Fruit fly (Drosophila melanogaster) whole organism, pupa: ENCODE measurements around the gene Wdr33.

ENCODE experiments used
- CG10348 ChIP-seq: fragments of 200-800 bp; sonication (Bioruptor generic); IDR thresholded peaks from 2 replicates; pipeline ENCODE4 v1.3.6; 2022; ENCODE audit warnings: missing biosample characterization, missing genetic modification characterization
- CG12605 ChIP-seq: fragments of 200-800 bp; sonication (Bioruptor generic); IDR thresholded peaks from 2 replicates; pipeline ENCODE4 v1.3.6; 2022; ENCODE audit warnings: missing biosample characterization, missing genetic modification characterization
- CG13204 ChIP-seq: fragments of 200-800 bp; sonication (Bioruptor generic); optimal IDR thresholded peaks from 2 replicates; lab custom pipeline; 2018; ENCODE audit warnings: missing biosample characterization, mild to moderate bottlenecking, missing genetic modification characterization, moderate library complexity
- CG14655 ChIP-seq: fragments of 200-800 bp; sonication (Bioruptor generic); optimal IDR thresholded peaks from 3 replicates; lab custom pipeline; 2017; ENCODE audit warnings: mild to moderate bottlenecking, missing biosample characterization, missing genetic modification reagents, missing genetic modification characterization
- CG15710 ChIP-seq: fragments of 200-800 bp; sonication (Bioruptor generic); optimal IDR thresholded peaks from 2 replicates; lab custom pipeline; 2018; ENCODE audit warnings: missing biosample characterization, mild to moderate bottlenecking, missing genetic modification characterization, moderate library complexity
- CG17806 ChIP-seq: fragments of 200-800 bp; sonication (Bioruptor generic); optimal IDR thresholded peaks from 2 replicates; lab custom pipeline; 2018; ENCODE audit warnings: missing biosample characterization, mild to moderate bottlenecking, missing genetic modification characterization, moderate library complexity
- CG32121 ChIP-seq: fragments of 200-800 bp; sonication (Bioruptor generic); IDR thresholded peaks from 2 replicates; pipeline ENCODE4 v1.3.6; 2022; ENCODE audit warnings: missing biosample characterization, missing genetic modification characterization
- CG34367 ChIP-seq: fragments of 200-800 bp; sonication (Bioruptor generic); optimal IDR thresholded peaks from 2 replicates; lab custom pipeline; 2018; ENCODE audit warnings: missing biosample characterization, mild to moderate bottlenecking, missing genetic modification characterization
- CG4496 ChIP-seq: fragments of 200-800 bp; sonication (Bioruptor generic); IDR thresholded peaks from 3 replicates; pipeline ENCODE4 v1.3.6; 2022; ENCODE audit warnings: missing biosample characterization, missing genetic modification characterization
- CG8159 ChIP-seq: fragments of 200-800 bp; sonication (Bioruptor generic); optimal IDR thresholded peaks from 3 replicates; lab custom pipeline; 2018; ENCODE audit warnings: missing biosample characterization, mild to moderate bottlenecking, missing genetic modification characterization, moderate library complexity
- CG8301 ChIP-seq: fragments of 200-800 bp; sonication (Bioruptor generic); optimal IDR thresholded peaks from 2 replicates; lab custom pipeline; 2018; ENCODE audit warnings: missing biosample characterization, mild to moderate bottlenecking, missing genetic modification characterization
- CG9948 ChIP-seq: fragments of 200-800 bp; sonication (Bioruptor generic); optimal IDR thresholded peaks from 2 replicates; lab custom pipeline; 2018; ENCODE audit warnings: missing biosample characterization, mild to moderate bottlenecking, missing genetic modification characterization, moderate library complexity
- D1 ChIP-seq: fragments of 200-800 bp; sonication (Bioruptor generic); optimal IDR thresholded peaks from 2 replicates; lab custom pipeline; 2018; ENCODE audit warnings: missing biosample characterization, mild to moderate bottlenecking, missing genetic modification characterization, moderate library complexity
- EcR ChIP-seq: fragments of 200-800 bp; sonication (Bioruptor generic); optimal IDR thresholded peaks from 3 replicates; lab custom pipeline; 2019; ENCODE audit warnings: missing biosample characterization, missing genetic modification characterization, mild to moderate bottlenecking, moderate library complexity, missing genetic modification reagents
- Ets98B ChIP-seq: fragments of 200-800 bp; sonication (Bioruptor generic); IDR thresholded peaks from 2 replicates; pipeline ENCODE4 v1.3.6; 2022; ENCODE audit warnings: missing biosample characterization, missing genetic modification characterization
- Pif1A ChIP-seq: fragments of 200-800 bp; sonication (Bioruptor generic); optimal IDR thresholded peaks from 3 replicates; lab custom pipeline; 2016; ENCODE audit warnings: missing biosample characterization, missing genetic modification characterization
- Pif1B ChIP-seq: fragments of 200-800 bp; sonication (Bioruptor generic); optimal IDR thresholded peaks from 3 replicates; lab custom pipeline; 2016; ENCODE audit warnings: missing biosample characterization, missing genetic modification characterization
- Snoo ChIP-seq: fragments of 200-800 bp; sonication (Bioruptor generic); optimal IDR thresholded peaks from 3 replicates; lab custom pipeline; 2017; ENCODE audit warnings: missing biosample characterization, mild to moderate bottlenecking, missing genetic modification characterization, inconsistent platforms
- fd96Ca ChIP-seq: fragments of 200-800 bp; sonication (Bioruptor generic); IDR thresholded peaks from 3 replicates; pipeline ENCODE4 v1.3.6; 2022; ENCODE audit warnings: missing biosample characterization, missing genetic modification characterization
- gl ChIP-seq: fragments of 200-800 bp; sonication (Bioruptor generic); optimal IDR thresholded peaks from 2 replicates; lab custom pipeline; 2018; ENCODE audit warnings: missing biosample characterization, mild to moderate bottlenecking, missing genetic modification characterization
- rn ChIP-seq: fragments of 200-800 bp; sonication (Bioruptor generic); IDR thresholded peaks from 2 replicates; pipeline ENCODE4 v1.3.6; 2022; ENCODE audit warnings: missing biosample characterization, missing genetic modification characterization

Wdr33 gene

dm6 chr3R:5668928-5669739 lies 8.7 kb downstream of the Wdr33 start, which contains the start of the genes Xe7 and Atg17:
Gene Xe7 (minus strand): TSS chr3R:5669334.
Gene Atg17 (plus strand): TSS chr3R:5669713.
- peak; percentile 90 for TF ChIP-seq CG4496 (GFP tag; lab: Robert Waterston, UW)
- TF ChIP-seq gl (tag; lab: Kevin White, UChicago), result peak; percentile 39
- TF ChIP-seq CG15710 (tag; lab: Kevin White, UChicago), result peak; percentile 92
- TF ChIP-seq rn, result peak; percentile 83
- peak; percentile 85 for TF ChIP-seq Ets98B
- TF ChIP-seq CG9948 (tag; lab: Kevin White, UChicago), result peak; percentile 89
- peak; percentile 93 for TF ChIP-seq fd96Ca (GFP tag; lab: Robert Waterston, UW)
- TF ChIP-seq CG13204 (GFP tag; lab: Kevin White, UChicago), result no peak
- TF ChIP-seq CG34367 (tag; lab: Kevin White, UChicago), result peak; percentile 80
- peak; percentile 86 for TF ChIP-seq CG17806 (tag; lab: Kevin White, UChicago)
- no peak for TF ChIP-seq D1 (tag; lab: Kevin White, UChicago)
- TF ChIP-seq EcR, result no peak
- peak; percentile 83 for TF ChIP-seq Pif1B (GFP tag; lab: Kevin White, UChicago)
- TF ChIP-seq Pif1A, result peak; percentile 87
- TF ChIP-seq Snoo, result peak; percentile 89
- no peak for TF ChIP-seq CG14655
- peak; percentile 79; the same call in 1 of the 2 replicates for TF ChIP-seq CG10348 (GFP tag; lab: Robert Waterston, UW)
- peak; percentile 86 for TF ChIP-seq CG8301
- peak; percentile 88 for TF ChIP-seq CG8159
- TF ChIP-seq CG12605 (GFP tag; lab: Robert Waterston, UW), result peak; percentile 60
- peak; percentile 88 for TF ChIP-seq CG32121
- TF ChIP-seq, all 21 proteins: peak for 17

- TF ChIP-seq CG13204 (GFP tag; lab: Kevin White, UChicago), result no peak
- TF ChIP-seq gl (tag; lab: Kevin White, UChicago), result no peak
- no peak for TF ChIP-seq Pif1A
- TF ChIP-seq CG4496 (GFP tag; lab: Robert Waterston, UW), result no peak
- TF ChIP-seq CG17806 (tag; lab: Kevin White, UChicago), result no peak
- no peak for TF ChIP-seq CG8159
- TF ChIP-seq CG12605 (GFP tag; lab: Robert Waterston, UW), result no peak
- TF ChIP-seq rn, result no peak
Measured at dm6 chr3R:5669740-5670659, 9.6 kb downstream of the Wdr33 start.

DNA sequence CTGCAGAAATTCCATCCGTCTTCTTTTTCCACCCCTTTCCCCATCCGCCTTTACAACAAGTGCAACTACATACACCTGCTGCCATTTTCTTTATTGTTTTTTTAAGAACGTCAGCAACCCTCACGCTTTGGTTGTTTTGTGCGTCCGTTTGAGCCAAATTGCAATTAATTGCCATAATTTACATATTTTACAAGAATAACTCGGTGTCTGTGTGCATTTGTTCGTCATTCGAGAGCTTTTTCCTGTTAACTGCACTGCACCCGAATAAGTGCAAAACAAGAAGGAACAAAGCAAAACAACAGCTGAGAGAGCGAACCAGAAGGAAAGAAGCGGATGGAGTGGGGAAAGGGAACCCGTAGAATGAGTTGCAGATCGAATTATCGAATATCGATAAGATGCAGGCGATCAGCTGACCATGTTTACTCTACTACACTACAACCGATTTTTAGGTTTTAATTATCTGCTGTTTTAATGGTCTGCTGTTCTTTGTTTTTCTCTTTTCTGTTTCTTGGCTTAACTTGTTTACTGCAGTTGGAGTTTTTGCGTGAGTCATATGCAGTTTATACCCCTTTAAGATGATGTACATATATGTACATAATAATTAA lies 10.3 kb downstream of the Wdr33 start:
- TF ChIP-seq CG12605 (GFP tag; lab: Robert Waterston, UW) (no peak), CG17806 (tag; lab: Kevin White, UChicago) (peak; percentile 0), CG13204 (GFP tag; lab: Kevin White, UChicago) (no peak), Pif1B (GFP tag; lab: Kevin White, UChicago) (no peak), CG8159 (peak; percentile 18), CG15710 (tag; lab: Kevin White, UChicago) (peak; percentile 24), Snoo (no peak), Ets98B (no peak), EcR (no peak), D1 (tag; lab: Kevin White, UChicago) (no peak), CG4496 (GFP tag; lab: Robert Waterston, UW) (no peak), CG34367 (tag; lab: Kevin White, UChicago) (no peak), CG14655 (peak; percentile 33), rn (no peak), fd96Ca (GFP tag; lab: Robert Waterston, UW) (no peak), CG8301 (no peak), CG10348 (GFP tag; lab: Robert Waterston, UW) (no peak), CG32121 (no peak), Pif1A (no peak), CG9948 (tag; lab: Kevin White, UChicago) (no peak), gl (tag; lab: Kevin White, UChicago) (peak; percentile 30)

- peak; percentile 1 for TF ChIP-seq gl (tag; lab: Kevin White, UChicago)
- peak; percentile 75 for TF ChIP-seq EcR
- TF ChIP-seq CG8159, result no peak
- TF ChIP-seq CG14655, result peak; percentile 20
- no peak; the same call in 2 of the 3 replicates for TF ChIP-seq fd96Ca (GFP tag; lab: Robert Waterston, UW)
- no peak for TF ChIP-seq Ets98B
- peak; percentile 59; the same call in 1 of the 3 replicates for TF ChIP-seq CG4496 (GFP tag; lab: Robert Waterston, UW)
- TF ChIP-seq rn, result no peak
- TF ChIP-seq Pif1A, result no peak
- TF ChIP-seq CG12605 (GFP tag; lab: Robert Waterston, UW), result peak; percentile 59
- peak; percentile 8 for TF ChIP-seq CG34367 (tag; lab: Kevin White, UChicago)
- no peak for TF ChIP-seq CG13204 (GFP tag; lab: Kevin White, UChicago)
- TF ChIP-seq CG32121, result no peak
- TF ChIP-seq CG15710 (tag; lab: Kevin White, UChicago), result no peak
- no peak for TF ChIP-seq D1 (tag; lab: Kevin White, UChicago)
- TF ChIP-seq CG10348 (GFP tag; lab: Robert Waterston, UW), result no peak
- no peak for TF ChIP-seq Pif1B (GFP tag; lab: Kevin White, UChicago)
- no peak for TF ChIP-seq CG17806 (tag; lab: Kevin White, UChicago)
- no peak for TF ChIP-seq CG8301
- no peak for TF ChIP-seq CG9948 (tag; lab: Kevin White, UChicago)
- TF ChIP-seq Snoo, result no peak
- TF ChIP-seq, all 21 proteins: peak for 6
Measured at dm6 chr3R:5671265-5671663, 10.8 kb downstream of the Wdr33 start.
